Fruit fly (Drosophila melanogaster) whole organism, embryonic: ENCODE measurements around the gene CG17325.

Experiments used
- Aef1 ChIP-seq: fragments of 200-800 bp; sonication (Bioruptor generic); IDR thresholded peaks from 3 replicates; pipeline ENCODE4 v1.3.6; 2022; ENCODE audit warnings: missing biosample characterization, missing genetic modification characterization
- Blimp-1 ChIP-seq: fragments of 200-800 bp; sonication (Bioruptor generic); optimal IDR thresholded peaks from 3 replicates; lab custom pipeline; 2018; ENCODE audit warnings: missing biosample characterization, missing genetic modification characterization, mild to moderate bottlenecking, moderate library complexity, missing genetic modification reagents
- Bteb2 ChIP-seq: fragments of 200-800 bp; sonication (Bioruptor generic); optimal IDR thresholded peaks from 2 replicates; lab custom pipeline; 2016; ENCODE audit warnings: missing biosample characterization, missing genetic modification characterization
- CG10366 ChIP-seq: fragments of 200-800 bp; sonication (Bioruptor generic); IDR thresholded peaks from 2 replicates; pipeline ENCODE4 v1.3.6; 2022; ENCODE audit warnings: missing biosample characterization, missing genetic modification characterization
- CG12942 ChIP-seq: fragments of 200-800 bp; sonication (Bioruptor generic); optimal IDR thresholded peaks from 3 replicates; lab custom pipeline; 2016; ENCODE audit warnings: missing biosample characterization, missing genetic modification characterization
- CG14441 ChIP-seq: fragments of 200-800 bp; sonication (Bioruptor generic); IDR thresholded peaks from 2 replicates; pipeline ENCODE4 v1.3.6; 2022; ENCODE audit warnings: missing biosample characterization, missing genetic modification characterization
- CG14860 ChIP-seq: fragments of 200-800 bp; sonication (Bioruptor generic); IDR thresholded peaks from 3 replicates; pipeline ENCODE4 v1.3.6; 2022; ENCODE audit warnings: missing biosample characterization, missing genetic modification characterization; ENCODE audit not compliant: partially characterized antibody
- CG17328 ChIP-seq: fragments of 200-800 bp; sonication (Bioruptor generic); IDR thresholded peaks from 2 replicates; pipeline ENCODE4 v1.3.6; 2022; ENCODE audit warnings: missing biosample characterization, missing genetic modification characterization
- CG18764 ChIP-seq: fragments of 200-800 bp; sonication (Bioruptor generic); optimal IDR thresholded peaks from 3 replicates; lab custom pipeline; 2016; ENCODE audit warnings: missing biosample characterization, missing genetic modification characterization
- CG2129 ChIP-seq: fragments of 200-800 bp; sonication (Bioruptor generic); IDR thresholded peaks from 2 replicates; pipeline ENCODE4 v1.3.6; 2022; ENCODE audit warnings: missing biosample characterization, missing genetic modification characterization; ENCODE audit not compliant: partially characterized antibody
- CG2202 ChIP-seq: fragments of 200-800 bp; sonication (Bioruptor generic); optimal IDR thresholded peaks from 2 replicates; lab custom pipeline; 2018; ENCODE audit warnings: missing biosample characterization, mild to moderate bottlenecking, missing genetic modification characterization
- CG3065 ChIP-seq: fragments of 200-800 bp; sonication (Bioruptor generic); optimal IDR thresholded peaks from 2 replicates; lab custom pipeline; 2016; ENCODE audit warnings: missing biosample characterization, missing genetic modification characterization
- CG31441 ChIP-seq: fragments of 200-800 bp; sonication (Bioruptor generic); IDR thresholded peaks from 2 replicates; pipeline ENCODE4 v1.3.6; 2022; ENCODE audit warnings: missing biosample characterization, missing genetic modification characterization
- CG33557 ChIP-seq: fragments of 200-800 bp; sonication (Bioruptor generic); optimal IDR thresholded peaks from 2 replicates; lab custom pipeline; 2019; ENCODE audit warnings: missing biosample characterization, mild to moderate bottlenecking, missing genetic modification characterization, moderate library complexity
- CG34224 ChIP-seq: fragments of 200-800 bp; sonication (Bioruptor generic); IDR thresholded peaks from 3 replicates; pipeline ENCODE4 v1.3.6; 2022; ENCODE audit warnings: missing biosample characterization, missing genetic modification characterization; ENCODE audit not compliant: partially characterized antibody
- CG4282 ChIP-seq: fragments of 200-800 bp; sonication (Bioruptor generic); optimal IDR thresholded peaks from 2 replicates; lab custom pipeline; 2016; ENCODE audit warnings: missing biosample characterization, missing genetic modification characterization
- CG4820 ChIP-seq: fragments of 200-800 bp; sonication (Bioruptor generic); optimal IDR thresholded peaks from 3 replicates; lab custom pipeline; 2016; ENCODE audit warnings: missing biosample characterization, missing genetic modification characterization
- CG6854 ChIP-seq: fragments of 200-800 bp; sonication (Bioruptor generic); optimal IDR thresholded peaks from 3 replicates; lab custom pipeline; 2017; ENCODE audit warnings: missing biosample characterization, mild to moderate bottlenecking, missing genetic modification characterization
- CG7839 ChIP-seq: fragments of 200-800 bp; sonication (Bioruptor generic); optimal IDR thresholded peaks from 3 replicates; lab custom pipeline; 2018; ENCODE audit warnings: missing biosample characterization, mild to moderate bottlenecking, missing genetic modification characterization, moderate library complexity
- CG8944 ChIP-seq: fragments of 200-800 bp; sonication (Bioruptor generic); optimal IDR thresholded peaks from 3 replicates; lab custom pipeline; 2016; ENCODE audit warnings: missing biosample characterization, missing genetic modification characterization
- CG9817 ChIP-seq: fragments of 200-800 bp; sonication (Bioruptor generic); optimal IDR thresholded peaks from 2 replicates; lab custom pipeline; 2018; ENCODE audit warnings: missing biosample characterization, mild to moderate bottlenecking, missing genetic modification characterization, moderate library complexity
- Camta ChIP-seq: fragments of 200-800 bp; sonication (Bioruptor generic); optimal IDR thresholded peaks from 2 replicates; lab custom pipeline; 2016; ENCODE audit warnings: missing biosample characterization, missing genetic modification characterization
- Dek ChIP-seq: fragments of 200-800 bp; sonication (Bioruptor generic); optimal IDR thresholded peaks from 3 replicates; lab custom pipeline; 2019; ENCODE audit warnings: missing biosample characterization, mild to moderate bottlenecking, missing genetic modification characterization, moderate library complexity
- Drgx ChIP-seq: fragments of 200-800 bp; sonication (Bioruptor generic); IDR thresholded peaks from 2 replicates; pipeline ENCODE4 v1.3.6; 2022; ENCODE audit warnings: missing biosample characterization, missing genetic modification characterization
- Fer2 ChIP-seq: fragments of 200-800 bp; sonication (Bioruptor generic); optimal IDR thresholded peaks from 2 replicates; lab custom pipeline; 2018; ENCODE audit warnings: missing biosample characterization, mild to moderate bottlenecking, missing genetic modification characterization, moderate library complexity
- Kr ChIP-seq: fragments of 200-800 bp; sonication (Bioruptor generic); optimal IDR thresholded peaks from 2 replicates; lab custom pipeline; 2017; ENCODE audit warnings: missing biosample characterization, mild to moderate bottlenecking, missing genetic modification characterization
- Sox102F ChIP-seq: fragments of 200-800 bp; sonication (Bioruptor generic); optimal IDR thresholded peaks from 2 replicates; lab custom pipeline; 2018; ENCODE audit warnings: missing biosample characterization, mild to moderate bottlenecking, missing genetic modification characterization, moderate library complexity
- Spps ChIP-seq: fragments of 200-800 bp; sonication (Bioruptor generic); optimal IDR thresholded peaks from 2 replicates; lab custom pipeline; 2018; ENCODE audit warnings: missing biosample characterization, mild to moderate bottlenecking, missing genetic modification characterization
- TFAM ChIP-seq: fragments of 200-800 bp; sonication (Bioruptor generic); optimal IDR thresholded peaks from 2 replicates; lab custom pipeline; 2017; ENCODE audit warnings: missing biosample characterization, missing genetic modification characterization, inconsistent platforms
- ash1 ChIP-seq: fragments of 200-800 bp; sonication (Bioruptor generic); optimal IDR thresholded peaks from 2 replicates; lab custom pipeline; 2018; ENCODE audit warnings: missing biosample characterization, mild to moderate bottlenecking, missing genetic modification characterization
- bbx ChIP-seq: fragments of 200-800 bp; sonication (Bioruptor generic); IDR thresholded peaks from 2 replicates; pipeline ENCODE4 v1.3.6; 2022; ENCODE audit warnings: missing biosample characterization, missing genetic modification characterization; ENCODE audit not compliant: partially characterized antibody
- cad ChIP-seq: fragments of >200 bp; optimal IDR thresholded peaks from 2 replicates; lab custom pipeline; 2017; ENCODE audit warnings: missing biosample characterization, missing genetic modification characterization
- crc ChIP-seq: fragments of 200-800 bp; sonication (Bioruptor generic); optimal IDR thresholded peaks from 2 replicates; lab custom pipeline; 2016; ENCODE audit warnings: missing biosample characterization, missing genetic modification characterization
- dmrt11E ChIP-seq: fragments of 200-800 bp; sonication (Bioruptor generic); optimal IDR thresholded peaks from 3 replicates; lab custom pipeline; 2018; ENCODE audit warnings: missing biosample characterization, mild to moderate bottlenecking, missing genetic modification characterization, moderate library complexity
- ems ChIP-seq: fragments of 200-800 bp; sonication (Bioruptor generic); optimal IDR thresholded peaks from 3 replicates; lab custom pipeline; 2016; ENCODE audit warnings: missing biosample characterization, missing genetic modification characterization
- en ChIP-seq: fragments of 200-800 bp; sonication (Bioruptor generic); optimal IDR thresholded peaks from 2 replicates; lab custom pipeline; 2016; ENCODE audit warnings: missing biosample characterization, missing genetic modification characterization
- fru ChIP-seq: fragments of >200 bp; optimal IDR thresholded peaks from 2 replicates; lab custom pipeline; 2017
- gem ChIP-seq: fragments of 200-800 bp; sonication (Bioruptor generic); optimal IDR thresholded peaks from 2 replicates; lab custom pipeline; 2019; ENCODE audit warnings: missing biosample characterization, mild to moderate bottlenecking, missing genetic modification characterization, moderate library complexity
- gt ChIP-seq: fragments of 200-800 bp; sonication (Bioruptor generic); IDR thresholded peaks from 2 replicates; pipeline ENCODE4 v1.3.6; 2022; ENCODE audit warnings: missing biosample characterization, missing genetic modification characterization
- lmd ChIP-seq: fragments of 200-800 bp; sonication (Bioruptor generic); IDR thresholded peaks from 2 replicates; pipeline ENCODE4 v1.3.6; 2022; ENCODE audit warnings: missing biosample characterization, missing genetic modification characterization
- oc ChIP-seq: fragments of 200-800 bp; sonication (Bioruptor generic); optimal IDR thresholded peaks from 2 replicates; lab custom pipeline; 2018; ENCODE audit warnings: missing biosample characterization, mild to moderate bottlenecking, missing genetic modification characterization, moderate library complexity
- sens ChIP-seq: fragments of 200-800 bp; sonication (Bioruptor generic); peaks from one replicate; lab custom pipeline; 2016; ENCODE audit warnings: missing biosample characterization, missing genetic modification characterization
- shn ChIP-seq: fragments of 200-800 bp; sonication (Bioruptor generic); optimal IDR thresholded peaks from 3 replicates; lab custom pipeline; 2016; ENCODE audit warnings: missing biosample characterization, missing genetic modification characterization
- ssp ChIP-seq: fragments of 200-800 bp; sonication (Bioruptor generic); IDR thresholded peaks from 2 replicates; pipeline ENCODE4 v1.3.6; 2022; ENCODE audit warnings: missing biosample characterization, missing genetic modification characterization
- stwl ChIP-seq: fragments of 200-800 bp; sonication (Bioruptor generic); optimal IDR thresholded peaks from 3 replicates; lab custom pipeline; 2018; ENCODE audit warnings: missing biosample characterization, mild to moderate bottlenecking, missing genetic modification characterization, moderate library complexity
- tio ChIP-seq: fragments of 200-800 bp; sonication (Bioruptor generic); optimal IDR thresholded peaks from 2 replicates; lab custom pipeline; 2017; ENCODE audit warnings: missing biosample characterization, missing genetic modification characterization, inconsistent platforms
- trh ChIP-seq: fragments of 200-800 bp; sonication (Bioruptor generic); optimal IDR thresholded peaks from 2 replicates; lab custom pipeline; 2016; ENCODE audit warnings: missing biosample characterization, missing genetic modification characterization
- unpg ChIP-seq: fragments of 200-800 bp; sonication (Bioruptor generic); optimal IDR thresholded peaks from 3 replicates; lab custom pipeline; 2018; ENCODE audit warnings: missing biosample characterization, mild to moderate bottlenecking, missing genetic modification characterization, moderate library complexity
- yki ChIP-seq: fragments of >200 bp; optimal IDR thresholded peaks from 3 replicates; lab custom pipeline; 2018
- zen ChIP-seq: fragments of 200-800 bp; sonication (Bioruptor generic); optimal IDR thresholded peaks from 3 replicates; lab custom pipeline; 2018; ENCODE audit warnings: missing biosample characterization, mild to moderate bottlenecking, missing genetic modification characterization, moderate library complexity
- zfh2 ChIP-seq: fragments of 200-800 bp; sonication (Bioruptor generic); optimal IDR thresholded peaks from 2 replicates; lab custom pipeline; 2016; ENCODE audit warnings: missing biosample characterization, missing genetic modification characterization

The CG17325 gene

DNA sequence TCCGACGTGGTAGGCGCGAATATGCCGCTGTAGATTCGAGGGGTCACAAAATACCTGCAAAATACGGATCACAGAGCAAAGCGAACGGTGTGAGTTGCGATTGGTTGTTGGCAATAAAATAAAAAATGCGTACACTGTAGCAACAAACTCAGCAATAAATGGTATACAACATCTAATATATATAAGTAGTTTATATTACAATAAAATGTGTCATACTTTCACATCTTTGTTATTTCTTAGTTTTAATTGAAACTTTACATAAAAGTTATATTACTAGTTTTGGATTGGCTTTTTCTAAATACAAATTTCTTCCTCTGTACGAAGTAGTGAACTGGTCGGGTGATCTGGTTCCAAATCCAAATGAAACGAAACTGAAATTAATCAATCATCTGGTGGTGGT lies 46.7 kb upstream of the CG17325 start (continued):
- TF ChIP-seq CG4282 (no peak), CG9817 (tag; lab: Kevin White, UChicago) (no peak), dmrt11E (tag; lab: Kevin White, UChicago) (peak; percentile 6), Bteb2 (GFP tag; lab: Kevin White, UChicago) (no peak)

- TF ChIP-seq zen (tag; lab: Kevin White, UChicago) = no peak
- TF ChIP-seq gem (tag; lab: Kevin White, UChicago) = peak; percentile 42
- no peak for TF ChIP-seq Kr (GFP tag; lab: Kevin White, UChicago)
- no peak for TF ChIP-seq ssp
- no peak for TF ChIP-seq CG14860 (GFP tag; lab: Robert Waterston, UW)
- TF ChIP-seq fru = no peak
- TF ChIP-seq CG34224 (GFP tag; lab: Robert Waterston, UW) = no peak
- TF ChIP-seq CG2129 (GFP tag; lab: Robert Waterston, UW) = no peak
- peak; percentile 51 for TF ChIP-seq Drgx (GFP tag; lab: Robert Waterston, UW)
- no peak for TF ChIP-seq shn (GFP tag; lab: Kevin White, UChicago)
- no peak for TF ChIP-seq CG2202 (tag; lab: Kevin White, UChicago)
- TF ChIP-seq CG18764 (GFP tag; lab: Kevin White, UChicago) = no peak
- no peak for TF ChIP-seq CG17328 (GFP tag; lab: Robert Waterston, UW)
- no peak for TF ChIP-seq CG12942 (GFP tag; lab: Kevin White, UChicago)
- no peak for TF ChIP-seq zfh2 (GFP tag; lab: Kevin White, UChicago)
- no peak for TF ChIP-seq Fer2 (tag; lab: Kevin White, UChicago)
- no peak for TF ChIP-seq CG8944 (GFP tag; lab: Kevin White, UChicago)
- no peak for TF ChIP-seq TFAM (GFP tag; lab: Kevin White, UChicago)
- no peak for TF ChIP-seq CG6854 (GFP tag; lab: Kevin White, UChicago)
- TF ChIP-seq CG7839 = peak; percentile 12
- no peak for TF ChIP-seq CG3065 (GFP tag; lab: Kevin White, UChicago)
- TF ChIP-seq yki (lab: Kevin White, UChicago) = no peak
- TF ChIP-seq CG33557 = no peak
- no peak for TF ChIP-seq Camta (GFP tag; lab: Kevin White, UChicago)
- no peak for TF ChIP-seq CG14441 (GFP tag; lab: Robert Waterston, UW)
- no peak for TF ChIP-seq trh (GFP tag; lab: Kevin White, UChicago)
- peak; percentile 9 for TF ChIP-seq unpg (GFP tag; lab: Kevin White, UChicago)
- TF ChIP-seq oc (tag; lab: Kevin White, UChicago) = no peak
- no peak for TF ChIP-seq CG10366
- TF ChIP-seq stwl (tag; lab: Kevin White, UChicago) = no peak
- TF ChIP-seq sens (GFP tag; lab: Kevin White, UChicago) = peak; percentile 17
- TF ChIP-seq Sox102F (GFP tag; lab: Kevin White, UChicago) = peak; percentile 0
- no peak for TF ChIP-seq Dek (tag; lab: Kevin White, UChicago)
- no peak for TF ChIP-seq ems (GFP tag; lab: Kevin White, UChicago)
- no peak for TF ChIP-seq crc (GFP tag; lab: Kevin White, UChicago)
- no peak for TF ChIP-seq lmd (GFP tag; lab: Robert Waterston, UW)
- TF ChIP-seq Aef1 (GFP tag; lab: Robert Waterston, UW) = no peak
- TF ChIP-seq CG31441 (GFP tag; lab: Robert Waterston, UW) = peak; percentile 13; the same call in 1 of the 2 replicates
- no peak for TF ChIP-seq gt (GFP tag; lab: Robert Waterston, UW)
- no peak for TF ChIP-seq ash1 (GFP tag; lab: Kevin White, UChicago)
- TF ChIP-seq en (GFP tag; lab: Kevin White, UChicago) = no peak
- TF ChIP-seq tio (GFP tag; lab: Kevin White, UChicago) = no peak
- no peak for TF ChIP-seq bbx
- peak; percentile 4 for TF ChIP-seq Blimp-1 (GFP tag; lab: Kevin White, UChicago)
- TF ChIP-seq Spps (tag; lab: Kevin White, UChicago) = no peak
- no peak for TF ChIP-seq cad (GFP tag; lab: Kevin White, UChicago)
- TF ChIP-seq CG4820 (GFP tag; lab: Kevin White, UChicago) = no peak
Measured at dm6 chr2L:18767137-18767536, 45.3 kb upstream of the CG17325 start.
